Fruit fly (Drosophila melanogaster): ENCODE results near the gene Tak1.

- no peak for TF ChIP-seq Hand (GFP tag; optimal IDR thresholded peaks at IDR 0.05)
- TF ChIP-seq Doc2 (GFP tag; IDR thresholded peaks at IDR 0.05): no peak
- TF ChIP-seq fru (optimal IDR thresholded peaks at IDR 0.05): no peak
- TF ChIP-seq CG13424 (tag; optimal IDR thresholded peaks at IDR 0.05): no peak
These were observed 34.9 kb upstream of the Tak1 start for dm6 chrX:20559582-20559981.
